1 fruit fly cellular context compared by ENCODE assay signal in the genomic region with DNA sequence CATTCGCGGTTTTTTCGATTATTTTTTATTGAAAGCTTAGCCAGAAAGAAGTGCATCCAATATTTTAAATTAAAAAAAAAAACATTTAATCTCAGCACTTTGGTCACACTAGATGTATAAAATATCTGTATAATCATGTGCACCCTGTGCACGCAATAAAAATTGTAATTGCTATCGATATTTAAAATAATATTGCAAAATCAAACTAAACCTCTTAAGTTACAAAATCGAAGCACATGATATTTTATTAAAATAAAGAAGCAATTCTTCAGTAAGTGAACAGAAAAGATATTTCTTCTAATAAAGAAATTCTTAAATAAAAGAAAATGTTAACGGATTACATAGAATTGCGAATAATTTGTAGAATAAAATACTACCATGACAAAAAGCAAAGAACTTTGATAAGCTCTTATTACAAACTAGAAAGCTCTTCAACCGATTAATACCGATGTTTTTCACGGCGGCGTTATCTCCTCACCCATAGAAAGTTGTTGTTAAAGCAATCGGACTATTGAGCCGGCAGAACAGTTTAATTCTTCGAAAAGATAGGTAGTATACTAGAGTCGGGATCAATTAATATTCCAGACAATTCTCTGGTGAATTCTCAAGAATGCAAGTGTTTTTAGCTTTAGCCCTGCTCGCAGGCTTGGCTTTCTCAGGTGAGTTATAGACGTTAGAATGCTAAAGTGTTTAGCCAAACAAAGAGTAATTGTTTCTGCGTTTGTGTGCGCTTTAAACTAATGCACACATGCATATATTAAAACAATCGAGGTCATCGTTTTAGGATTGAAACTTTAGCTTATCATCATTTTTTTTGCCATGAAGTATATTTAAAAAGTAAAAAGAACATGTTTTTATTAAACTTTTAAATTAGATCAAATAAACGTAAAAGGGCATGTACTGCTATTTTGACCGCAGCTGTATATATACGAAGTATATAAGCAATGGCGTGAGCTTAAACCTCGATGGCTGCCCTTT.
TF ChIP-seq lines count a peak whose summit lies in the region.

Gene CtsK1 (plus strand): TSS at position 490 of the 978 bp plus-strand sequence.

TF ChIP-seq in whole organism, embryonic, 481 proteins besides CTCF, POLR2A, EP300 and RAD21 (continued from another document and continues in another):
- TF ChIP-seq crc (GFP tag; optimal IDR thresholded peaks at IDR 0.05; lab: Kevin White, UChicago) (no peak), CG17568 (GFP tag; optimal IDR thresholded peaks at IDR 0.05; lab: Kevin White, UChicago) (no peak), CG7372 (GFP tag; IDR thresholded peaks at IDR 0.05; lab: Robert Waterston, UW) (no peak), HmgD (GFP tag; optimal IDR thresholded peaks at IDR 0.05; lab: Kevin White, UChicago) (no peak), CG12769 (tag; optimal IDR thresholded peaks at IDR 0.05; lab: Kevin White, UChicago) (no peak), H15 (GFP tag; IDR thresholded peaks at IDR 0.05; lab: Robert Waterston, UW) (0 out of 3 replicates have a peak, but pooled peaks have one; percentile 18), zfh1 (GFP tag; IDR thresholded peaks at IDR 0.05; lab: Robert Waterston, UW) (peak; percentile 59; the same call in 1 of the 3 replicates), Mes4 (GFP tag; optimal IDR thresholded peaks at IDR 0.05; lab: Kevin White, UChicago) (no peak), bigmax (GFP tag; optimal IDR thresholded peaks at IDR 0.05; lab: Kevin White, UChicago) (no peak), CG7987 (GFP tag; optimal IDR thresholded peaks at IDR 0.05; lab: Kevin White, UChicago) (no peak), CG16863 (GFP tag; optimal IDR thresholded peaks at IDR 0.05; lab: Kevin White, UChicago) (no peak), Oli (tag; optimal IDR thresholded peaks at IDR 0.05; lab: Kevin White, UChicago) (peak; percentile 12), sna (GFP tag; IDR thresholded peaks at IDR 0.05; lab: Robert Waterston, UW; ENCODE audit: partially characterized antibody) (peak; percentile 47; the same call in 1 of the 2 replicates), CG1647 (GFP tag; optimal IDR thresholded peaks at IDR 0.05; lab: Kevin White, UChicago) (no peak), CG14050 (GFP tag; IDR thresholded peaks at IDR 0.05; lab: Robert Waterston, UW) (no peak), CG11247 (GFP tag; IDR thresholded peaks at IDR 0.05; lab: Robert Waterston, UW) (peak; percentile 51; the same call in 1 of the 2 replicates), tx (GFP tag; optimal IDR thresholded peaks at IDR 0.05; lab: Kevin White, UChicago) (no peak), Neu2 (GFP tag; optimal IDR thresholded peaks at IDR 0.05; lab: Kevin White, UChicago; ENCODE audit: borderline replicate concordance) (no peak), CG2120 (GFP tag; optimal IDR thresholded peaks at IDR 0.05; lab: Kevin White, UChicago) (peak; percentile 34), Atf6 (GFP tag; IDR thresholded peaks at IDR 0.05; lab: Robert Waterston, UW) (0 out of 2 replicates have a peak, but pooled peaks have one; percentile 42), CG17612 (GFP tag; IDR thresholded peaks at IDR 0.05; lab: Robert Waterston, UW) (no peak), grn (GFP tag; optimal IDR thresholded peaks at IDR 0.05; lab: Kevin White, UChicago) (no peak), luna (GFP tag; optimal IDR thresholded peaks at IDR 0.05; lab: Kevin White, UChicago) (no peak), CG8281 (tag; optimal IDR thresholded peaks at IDR 0.05; lab: Kevin White, UChicago) (no peak), CG2116 (GFP tag; optimal IDR thresholded peaks at IDR 0.05; lab: Kevin White, UChicago) (peak; percentile 34), crp (GFP tag; optimal IDR thresholded peaks at IDR 0.05; lab: Kevin White, UChicago) (peak in 1 of 2 experiments; percentile 48), CG10565 (GFP tag; optimal IDR thresholded peaks at IDR 0.05; lab: Kevin White, UChicago) (no peak), CG17186 (GFP tag; optimal IDR thresholded peaks at IDR 0.05; lab: Kevin White, UChicago) (no peak), sqz (GFP tag; optimal IDR thresholded peaks at IDR 0.05; lab: Kevin White, UChicago) (peak; percentile 54), MESR4 (GFP tag; optimal IDR thresholded peaks at IDR 0.05; lab: Kevin White, UChicago) (no peak), CG17385 (GFP tag; optimal IDR thresholded peaks at IDR 0.05; lab: Kevin White, UChicago) (peak; percentile 11), vvl (GFP tag; IDR thresholded peaks at IDR 0.05; lab: Robert Waterston, UW) (peak; percentile 62), Atf-2 (GFP tag; optimal IDR thresholded peaks at IDR 0.05; lab: Kevin White, UChicago) (no peak), eve (GFP tag; optimal IDR thresholded peaks at IDR 0.05; lab: Kevin White, UChicago) (no peak), bab2 (GFP tag; optimal IDR thresholded peaks at IDR 0.05; lab: Kevin White, UChicago) (no peak), CG32767 (GFP tag; IDR thresholded peaks at IDR 0.05; lab: Robert Waterston, UW) (no peak), CG43689 (GFP tag; IDR thresholded peaks at IDR 0.05; lab: Robert Waterston, UW) (no peak), pnt (GFP tag; optimal IDR thresholded peaks at IDR 0.05; lab: Kevin White, UChicago) (no peak), D19A (tag; optimal IDR thresholded peaks at IDR 0.05; lab: Kevin White, UChicago) (peak; percentile 97), Hey (tag; optimal IDR thresholded peaks at IDR 0.05; lab: Kevin White, UChicago) (no peak), CG6854 (GFP tag; optimal IDR thresholded peaks at IDR 0.05; lab: Kevin White, UChicago) (no peak), hth (optimal IDR thresholded peaks at IDR 0.05; lab: Kevin White, UChicago) (no peak), CG18764 (GFP tag; optimal IDR thresholded peaks at IDR 0.05; lab: Kevin White, UChicago) (no peak), emc (GFP tag; optimal IDR thresholded peaks at IDR 0.05; lab: Kevin White, UChicago) (no peak), twi (tag; optimal IDR thresholded peaks at IDR 0.05; lab: Kevin White, UChicago) (no peak), ftz-f1 (GFP tag; optimal IDR thresholded peaks at IDR 0.05; lab: Kevin White, UChicago) (no peak), CG13296 (GFP tag; optimal IDR thresholded peaks at IDR 0.05; lab: Kevin White, UChicago) (no peak), mirr (GFP tag; optimal IDR thresholded peaks at IDR 0.05; lab: Kevin White, UChicago) (no peak), CG9817 (tag; optimal IDR thresholded peaks at IDR 0.05; lab: Kevin White, UChicago) (no peak), CG2202 (tag; optimal IDR thresholded peaks at IDR 0.05; lab: Kevin White, UChicago) (no peak), CG7786 (GFP tag; optimal IDR thresholded peaks at IDR 0.05; lab: Kevin White, UChicago) (no peak), CG7963 (GFP tag; IDR thresholded peaks at IDR 0.05; lab: Robert Waterston, UW; ENCODE audit: partially characterized antibody) (no peak), CG12104 (GFP tag; optimal IDR thresholded peaks at IDR 0.05; lab: Kevin White, UChicago) (peak; percentile 7), HHEX (GFP tag; optimal IDR thresholded peaks at IDR 0.05; lab: Kevin White, UChicago) (no peak), CG3995 (GFP tag; optimal IDR thresholded peaks at IDR 0.05; lab: Kevin White, UChicago) (peak; percentile 2), Awh (GFP tag; IDR thresholded peaks at IDR 0.05; lab: Robert Waterston, UW) (no peak), Spps (tag; optimal IDR thresholded peaks at IDR 0.05; lab: Kevin White, UChicago) (no peak), gcm2 (GFP tag; optimal IDR thresholded peaks at IDR 0.05; lab: Kevin White, UChicago) (no peak), CG8089 (GFP tag; optimal IDR thresholded peaks at IDR 0.05; lab: Kevin White, UChicago) (no peak), sob (GFP tag; IDR thresholded peaks at IDR 0.05; lab: Robert Waterston, UW) (0 out of 2 replicates have a peak, but pooled peaks have one; percentile 18), Abd-B (GFP tag; optimal IDR thresholded peaks at IDR 0.05; lab: Kevin White, UChicago) (peak; percentile 48), CG12219 (GFP tag; optimal IDR thresholded peaks at IDR 0.05; lab: Kevin White, UChicago) (no peak), CG2712 (tag; optimal IDR thresholded peaks at IDR 0.05; lab: Kevin White, UChicago) (peak; percentile 50), chm (GFP tag; IDR thresholded peaks at IDR 0.05; lab: Robert Waterston, UW) (no peak), jumu (GFP tag; optimal IDR thresholded peaks at IDR 0.05; lab: Kevin White, UChicago) (no peak), CG13287 (GFP tag; IDR thresholded peaks at IDR 0.05; lab: Robert Waterston, UW; ENCODE audit: partially characterized antibody) (peak; percentile 86), pum (GFP tag; optimal IDR thresholded peaks at IDR 0.05; lab: Kevin White, UChicago) (no peak), CG1529 (GFP tag; optimal IDR thresholded peaks at IDR 0.05; lab: Kevin White, UChicago) (no peak), aop (GFP tag; IDR thresholded peaks at IDR 0.05; lab: Robert Waterston, UW) (no peak), CG34224 (GFP tag; IDR thresholded peaks at IDR 0.05; lab: Robert Waterston, UW; ENCODE audit: partially characterized antibody) (peak; percentile 67; the same call in 2 of the 3 replicates), ato (GFP tag; IDR thresholded peaks at IDR 0.05; lab: Robert Waterston, UW; ENCODE audit: partially characterized antibody) (no peak), CG14014 (GFP tag; IDR thresholded peaks at IDR 0.05; lab: Robert Waterston, UW) (0 out of 2 replicates have a peak, but pooled peaks have one; percentile 21), wor (GFP tag; IDR thresholded peaks at IDR 0.05; lab: Robert Waterston, UW) (no peak), CG32772 (GFP tag; IDR thresholded peaks at IDR 0.05; lab: Robert Waterston, UW) (no peak; the same call in 1 of the 2 replicates), Elba2 (GFP tag; optimal IDR thresholded peaks at IDR 0.05; lab: Kevin White, UChicago) (no peak), CG17802 (tag; optimal IDR thresholded peaks at IDR 0.05; lab: Kevin White, UChicago) (no peak), CG11504 (tag; optimal IDR thresholded peaks at IDR 0.05; lab: Kevin White, UChicago) (peak; percentile 47), E2f1 (GFP tag; IDR thresholded peaks at IDR 0.05; lab: Robert Waterston, UW) (no peak), CG30431 (GFP tag; optimal IDR thresholded peaks at IDR 0.05; lab: Kevin White, UChicago) (no peak), CG17912 (GFP tag; optimal IDR thresholded peaks at IDR 0.05; lab: Kevin White, UChicago) (no peak), CG6791 (GFP tag; IDR thresholded peaks at IDR 0.05; lab: Robert Waterston, UW; ENCODE audit: partially characterized antibody) (peak; percentile 53; the same call in 1 of the 3 replicates), CG6254 (GFP tag; optimal IDR thresholded peaks at IDR 0.05; lab: Kevin White, UChicago) (peak; percentile 99), CG3847 (GFP tag; IDR thresholded peaks at IDR 0.05; lab: Robert Waterston, UW) (no peak), CG4820 (GFP tag; optimal IDR thresholded peaks at IDR 0.05; lab: Kevin White, UChicago) (no peak), ttk (GFP tag; IDR thresholded peaks at IDR 0.05; lab: Robert Waterston, UW) (no peak), Opbp (GFP tag; IDR thresholded peaks at IDR 0.05; lab: Robert Waterston, UW; ENCODE audit: partially characterized antibody) (0 out of 3 replicates have a peak, but pooled peaks have one; percentile 33), Oaz (GFP tag; IDR thresholded peaks at IDR 0.05; lab: Robert Waterston, UW) (no peak), Hr3 (GFP tag; optimal IDR thresholded peaks at IDR 0.05; lab: Kevin White, UChicago) (no peak), Fer2 (tag; optimal IDR thresholded peaks at IDR 0.05; lab: Kevin White, UChicago) (no peak), row (GFP tag; IDR thresholded peaks at IDR 0.05; lab: Robert Waterston, UW) (peak; percentile 75), ara (GFP tag; IDR thresholded peaks at IDR 0.05; lab: Robert Waterston, UW) (peak; percentile 25; the same call in 1 of the 2 replicates), ash1 (GFP tag; optimal IDR thresholded peaks at IDR 0.05; lab: Kevin White, UChicago) (no peak), ems (GFP tag; optimal IDR thresholded peaks at IDR 0.05; lab: Kevin White, UChicago) (no peak), CG10431 (GFP tag; optimal IDR thresholded peaks at IDR 0.05; lab: Kevin White, UChicago) (no peak), HLH4C (GFP tag; IDR thresholded peaks at IDR 0.05; lab: Robert Waterston, UW; ENCODE audit: partially characterized antibody) (peak; percentile 53; the same call in 1 of the 3 replicates), CG10959 (GFP tag; IDR thresholded peaks at IDR 0.05; lab: Robert Waterston, UW) (no peak), mld (GFP tag; IDR thresholded peaks at IDR 0.05; lab: Robert Waterston, UW; ENCODE audit: partially characterized antibody) (no peak), CG8924 (tag; optimal IDR thresholded peaks at IDR 0.05; lab: Kevin White, UChicago) (no peak), D19B (GFP tag; optimal IDR thresholded peaks at IDR 0.05; lab: Kevin White, UChicago) (no peak), sisA (GFP tag; IDR thresholded peaks at IDR 0.05; lab: Robert Waterston, UW) (no peak), CG17361 (GFP tag; IDR thresholded peaks at IDR 0.05; lab: Robert Waterston, UW) (peak; percentile 62; the same call in 2 of the 3 replicates), h (optimal IDR thresholded peaks at IDR 0.05; lab: Kevin White, UChicago) (no peak), Hmr (GFP tag; optimal IDR thresholded peaks at IDR 0.05; lab: Kevin White, UChicago) (peak; percentile 30), az2 (GFP tag; optimal IDR thresholded peaks at IDR 0.05; lab: Kevin White, UChicago) (no peak), sens-2 (GFP tag; IDR thresholded peaks at IDR 0.05; lab: Robert Waterston, UW) (no peak), fd3F (GFP tag; optimal IDR thresholded peaks at IDR 0.05; lab: Kevin White, UChicago) (no peak), Mrtf (GFP tag; IDR thresholded peaks at IDR 0.05; lab: Robert Waterston, UW) (no peak), CG31441 (GFP tag; IDR thresholded peaks at IDR 0.05; lab: Robert Waterston, UW) (peak; percentile 48), CG5245 (GFP tag; optimal IDR thresholded peaks at IDR 0.05; lab: Kevin White, UChicago) (no peak), CG4617 (GFP tag; optimal IDR thresholded peaks at IDR 0.05; lab: Kevin White, UChicago; ENCODE audit: borderline replicate concordance) (no peak), NC2β (GFP tag; optimal IDR thresholded peaks at IDR 0.05; lab: Kevin White, UChicago) (no peak), Dip3 (GFP tag; optimal IDR thresholded peaks at IDR 0.05; lab: Kevin White, UChicago) (no peak), CG10274 (GFP tag; optimal IDR thresholded peaks at IDR 0.05; lab: Kevin White, UChicago) (no peak), unc-4 (GFP tag; IDR thresholded peaks at IDR 0.05; lab: Robert Waterston, UW; ENCODE audit: partially characterized antibody) (peak; percentile 77), danr (GFP tag; IDR thresholded peaks at IDR 0.05; lab: Robert Waterston, UW) (no peak), CG18619 (GFP tag; optimal IDR thresholded peaks at IDR 0.05; lab: Kevin White, UChicago) (no peak), pzg (GFP tag; optimal IDR thresholded peaks at IDR 0.05; lab: Kevin White, UChicago) (peak; percentile 40), CG8944 (GFP tag; optimal IDR thresholded peaks at IDR 0.05; lab: Kevin White, UChicago) (no peak), Xbp1 (GFP tag; optimal IDR thresholded peaks at IDR 0.05; lab: Kevin White, UChicago) (peak; percentile 15)
